Worm (Caenorhabditis elegans) whole organism, late embryonic: ENCODE measurements around the gene fbxa-114.

Source experiments
- C08G9.2 ChIP-seq: sonication (generic microtip); optimal IDR thresholded peaks from 2 replicates; lab custom pipeline; 2016; ENCODE audit warnings: mild to moderate bottlenecking, missing genetic modification characterization, moderate library complexity, missing compliant biosample characterization
- K09A11.1 ChIP-seq: sonication (generic microtip); optimal IDR thresholded peaks from 2 replicates; lab custom pipeline; 2017; ENCODE audit warnings: antibody characterized with exemption, mild to moderate bottlenecking, missing genetic modification characterization, missing compliant biosample characterization; ENCODE audit not compliant: insufficient read depth
- ahr-1 ChIP-seq: sonication (generic microtip); optimal IDR thresholded peaks from 2 replicates; lab custom pipeline; 2016; ENCODE audit warnings: missing genetic modification characterization, missing compliant biosample characterization
- ama-1 ChIP-seq: fragments of 150-350 bp; optimal IDR thresholded peaks from 2 replicates; lab custom pipeline; 2014
- ceh-14 ChIP-seq: sonication (generic microtip); optimal IDR thresholded peaks from 2 replicates; lab custom pipeline; 2016; ENCODE audit warnings: missing genotype, missing genetic modification characterization, missing compliant biosample characterization
- ceh-19 ChIP-seq: fragments of 200-800 bp; sonication (Bioruptor generic); optimal IDR thresholded peaks from 2 replicates; lab custom pipeline; 2018; ENCODE audit warnings: mild to moderate bottlenecking, missing genetic modification characterization, missing compliant biosample characterization
- ceh-2 ChIP-seq: sonication (generic microtip); optimal IDR thresholded peaks from 2 replicates; lab custom pipeline; 2016; ENCODE audit warnings: missing genotype, missing genetic modification characterization, missing compliant biosample characterization
- ceh-24 ChIP-seq: sonication (generic microtip); optimal IDR thresholded peaks from 2 replicates; lab custom pipeline; 2016; ENCODE audit warnings: mild to moderate bottlenecking, missing genetic modification characterization, missing compliant biosample characterization
- ceh-30 ChIP-seq: fragments of 150-350 bp; optimal IDR thresholded peaks from 2 replicates; lab custom pipeline; 2014; ENCODE audit warnings: missing biosample characterization, missing genetic modification characterization
- ceh-34 ChIP-seq: sonication (generic microtip); optimal IDR thresholded peaks from 2 replicates; lab custom pipeline; 2016; ENCODE audit warnings: mild to moderate bottlenecking, missing genetic modification characterization, missing compliant biosample characterization
- ceh-48 ChIP-seq: sonication (generic microtip); optimal IDR thresholded peaks from 2 replicates; lab custom pipeline; 2016; ENCODE audit warnings: missing genetic modification characterization, inconsistent platforms, missing compliant biosample characterization
- ceh-6 ChIP-seq: fragments of 200-800 bp; sonication (Bioruptor generic); optimal IDR thresholded peaks from 2 replicates; lab custom pipeline; 2018; ENCODE audit warnings: mild to moderate bottlenecking, missing genetic modification characterization, missing compliant biosample characterization
- ceh-9 ChIP-seq: sonication (generic microtip); optimal IDR thresholded peaks from 2 replicates; lab custom pipeline; 2016; ENCODE audit warnings: mild to moderate bottlenecking, missing genetic modification characterization, inconsistent platforms, missing compliant biosample characterization
- dve-1 ChIP-seq: sonication (generic microtip); optimal IDR thresholded peaks from 2 replicates; lab custom pipeline; 2017; ENCODE audit warnings: antibody characterized with exemption, mild to moderate bottlenecking, missing genetic modification characterization, missing compliant biosample characterization
- elt-2 ChIP-seq: sonication (generic microtip); optimal IDR thresholded peaks from 2 replicates; lab custom pipeline; 2016; ENCODE audit warnings: missing genetic modification reagents, missing genetic modification characterization, missing compliant biosample characterization
- elt-4 ChIP-seq: sonication (generic microtip); optimal IDR thresholded peaks from 2 replicates; lab custom pipeline; 2016; ENCODE audit warnings: missing genetic modification characterization, missing compliant biosample characterization
- gmeb-2 ChIP-seq: sonication (generic microtip); optimal IDR thresholded peaks from 2 replicates; lab custom pipeline; 2016; ENCODE audit warnings: missing genetic modification characterization, inconsistent platforms, missing compliant biosample characterization
- hlh-13 ChIP-seq: fragments of 200-800 bp; sonication (Bioruptor generic); optimal IDR thresholded peaks from 2 replicates; lab custom pipeline; 2018; ENCODE audit warnings: mild to moderate bottlenecking, missing genetic modification characterization, missing compliant biosample characterization
- hlh-15 ChIP-seq: sonication (generic microtip); optimal IDR thresholded peaks from 2 replicates; lab custom pipeline; 2016; ENCODE audit warnings: missing genetic modification characterization, missing compliant biosample characterization
- hlh-6 ChIP-seq: sonication (generic microtip); optimal IDR thresholded peaks from 2 replicates; lab custom pipeline; 2016; ENCODE audit warnings: missing genotype, missing genetic modification characterization, missing compliant biosample characterization
- hlh-8 ChIP-seq: sonication (generic microtip); optimal IDR thresholded peaks from 2 replicates; lab custom pipeline; 2016; ENCODE audit warnings: missing genotype, missing genetic modification characterization, missing compliant biosample characterization
- nhr-11 ChIP-seq: fragments of 150-350 bp; optimal IDR thresholded peaks from 2 replicates; lab custom pipeline; 2014; ENCODE audit warnings: missing biosample characterization, missing genetic modification characterization
- odd-2 ChIP-seq: sonication (generic microtip); optimal IDR thresholded peaks from 2 replicates; lab custom pipeline; 2017; ENCODE audit warnings: antibody characterized with exemption, mild to moderate bottlenecking, missing genetic modification characterization, missing compliant biosample characterization
- pag-3 ChIP-seq: sonication (generic microtip); optimal IDR thresholded peaks from 2 replicates; lab custom pipeline; 2016; ENCODE audit warnings: missing compliant biosample characterization, missing genetic modification characterization, borderline replicate concordance
- pat-9 ChIP-seq: fragments of 200-800 bp; sonication (Bioruptor generic); optimal IDR thresholded peaks from 2 replicates; lab custom pipeline; 2018; ENCODE audit warnings: mild to moderate bottlenecking, missing genetic modification characterization, moderate library complexity, missing compliant biosample characterization
- pax-1 ChIP-seq: fragments of 150-350 bp; optimal IDR thresholded peaks from 2 replicates; lab custom pipeline; 2014; ENCODE audit warnings: missing biosample characterization, missing genetic modification characterization
- pha-2 ChIP-seq: sonication (generic microtip); optimal IDR thresholded peaks from 2 replicates; lab custom pipeline; 2017; ENCODE audit warnings: mild to moderate bottlenecking, missing genetic modification characterization, missing compliant biosample characterization
- pqm-1 ChIP-seq: sonication (generic microtip); optimal IDR thresholded peaks from 2 replicates; lab custom pipeline; 2016; ENCODE audit warnings: missing genetic modification characterization, missing compliant biosample characterization
- rnt-1 ChIP-seq: sonication (generic microtip); optimal IDR thresholded peaks from 2 replicates; lab custom pipeline; 2016; ENCODE audit warnings: missing genetic modification characterization, missing compliant biosample characterization
- sox-2 ChIP-seq: fragments of 200-800 bp; sonication (Bioruptor generic); IDR thresholded peaks from 2 replicates; pipeline ENCODE4 v1.3.6; 2022; ENCODE audit warnings: missing genetic modification reagents, missing genetic modification characterization, missing compliant biosample characterization
- sox-4 ChIP-seq: sonication (generic microtip); optimal IDR thresholded peaks from 2 replicates; lab custom pipeline; 2017; ENCODE audit warnings: mild to moderate bottlenecking, missing genetic modification characterization, inconsistent platforms, missing compliant biosample characterization
- unc-42 ChIP-seq: sonication (generic microtip); optimal IDR thresholded peaks from 2 replicates; lab custom pipeline; 2016; ENCODE audit warnings: missing genotype, missing genetic modification characterization, missing compliant biosample characterization

The fbxa-114 gene

DNA sequence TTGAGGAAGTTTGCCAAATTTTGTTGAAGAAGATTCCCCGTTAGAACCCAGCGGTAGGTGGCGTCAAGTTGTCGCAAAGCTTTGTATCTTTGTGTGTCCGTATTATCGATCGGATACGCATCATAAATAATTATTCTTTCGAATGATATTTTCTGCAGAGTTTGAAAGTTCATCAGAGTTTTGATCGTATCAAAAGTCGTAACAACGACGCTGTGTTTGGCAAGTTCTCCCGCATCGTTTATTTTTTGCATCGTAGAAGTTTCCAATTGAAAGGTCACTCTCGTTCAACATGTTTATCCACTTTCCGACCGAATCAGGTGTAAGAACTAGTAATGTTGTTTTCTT, 38.3 kb upstream of the fbxa-114 start:
- no peak for TF ChIP-seq ceh-24

DNA sequence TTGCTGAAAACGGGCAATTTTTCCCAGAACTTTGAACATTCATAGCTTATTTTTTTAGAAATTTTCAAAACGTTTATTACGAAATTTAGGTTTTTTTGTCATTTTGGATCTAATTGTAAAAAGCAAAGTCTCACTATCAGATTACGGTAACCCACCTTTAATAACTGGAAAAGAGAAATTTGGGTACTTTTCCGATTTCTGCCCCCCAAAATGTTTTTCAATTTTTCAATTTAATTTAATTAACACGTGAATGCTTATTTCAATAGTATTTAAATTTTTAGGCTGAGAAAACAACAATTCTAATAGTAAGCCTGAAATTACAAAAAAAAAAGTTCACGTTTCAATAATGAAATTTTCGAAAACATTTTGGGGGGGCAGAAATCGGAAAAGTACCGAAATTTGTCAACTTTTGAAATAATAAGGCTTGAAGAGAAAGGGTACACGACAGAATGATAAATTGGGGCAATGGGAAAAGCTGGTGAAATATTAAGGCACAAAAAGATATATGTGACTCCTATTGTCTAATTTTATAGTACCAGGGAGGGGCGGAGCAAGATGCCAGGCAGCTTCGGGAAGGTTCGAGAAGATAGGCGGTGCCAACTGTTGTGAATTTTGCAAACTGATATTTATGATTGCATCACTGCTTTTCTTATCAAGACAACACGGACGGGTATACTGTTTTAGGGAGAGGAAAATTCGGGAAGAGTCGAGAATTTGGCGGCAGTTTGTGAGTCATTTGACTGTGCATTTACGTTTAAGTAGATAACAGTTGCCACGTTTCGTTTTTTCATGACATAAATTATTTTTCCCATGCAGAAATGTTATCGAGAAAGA, 37.1 kb upstream of the fbxa-114 start, which contains the start of gene F19B2.5:
Gene F19B2.5, minus strand, starts transcription at position 107 of the 834 bp plus-strand sequence.
- TF ChIP-seq hlh-13 (GFP tag; lab: Kevin White, UChicago) (no peak), pat-9 (tag; lab: Kevin White, UChicago) (no peak), elt-2 (peak; percentile 69), pqm-1 (tag; lab: Kevin White, UChicago) (no peak), K09A11.1 (tag; lab: Kevin White, UChicago) (no peak)

DNA sequence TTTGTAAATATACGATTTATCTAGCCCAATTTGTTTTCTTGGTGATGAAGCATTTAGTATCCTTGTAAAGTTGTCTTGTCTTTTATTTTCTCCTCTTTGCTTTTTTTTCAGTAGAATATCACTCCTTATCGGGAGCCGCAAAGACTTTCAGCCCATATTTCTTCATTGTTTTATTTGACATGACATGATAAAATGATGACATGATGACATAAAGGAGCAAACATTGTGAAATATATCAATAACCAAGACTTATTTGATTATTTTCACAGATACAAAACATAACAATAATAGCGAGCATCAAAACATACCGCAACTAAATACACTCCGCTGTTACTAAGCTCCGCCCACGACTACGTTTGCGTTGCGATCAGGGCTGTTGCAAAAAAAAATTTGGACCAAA, 35.6 kb upstream of the fbxa-114 start:
- no peak for TF ChIP-seq hlh-6 (tag; lab: Kevin White, UChicago)
- no peak for TF ChIP-seq gmeb-2 (tag; lab: Kevin White, UChicago)
- TF ChIP-seq pag-3 (tag; lab: Kevin White, UChicago) = no peak
- no peak for TF ChIP-seq ahr-1 (tag; lab: Kevin White, UChicago)
- TF ChIP-seq pqm-1 (tag; lab: Kevin White, UChicago) = no peak
- TF ChIP-seq pha-2 (tag; lab: Kevin White, UChicago) = no peak
- no peak for TF ChIP-seq hlh-8 (tag; lab: Kevin White, UChicago)
- no peak for TF ChIP-seq pax-1
- TF ChIP-seq dve-1 (tag; lab: Kevin White, UChicago) = no peak
- TF ChIP-seq ceh-30 (tag; lab: Kevin White, UChicago) = no peak
- no peak for TF ChIP-seq ceh-19
- no peak for TF ChIP-seq ceh-34
- no peak for TF ChIP-seq K09A11.1 (tag; lab: Kevin White, UChicago)
- TF ChIP-seq ceh-6 = no peak
- TF ChIP-seq unc-42 (tag; lab: Kevin White, UChicago) = no peak
- TF ChIP-seq, all 69 proteins: peak for 0

DNA sequence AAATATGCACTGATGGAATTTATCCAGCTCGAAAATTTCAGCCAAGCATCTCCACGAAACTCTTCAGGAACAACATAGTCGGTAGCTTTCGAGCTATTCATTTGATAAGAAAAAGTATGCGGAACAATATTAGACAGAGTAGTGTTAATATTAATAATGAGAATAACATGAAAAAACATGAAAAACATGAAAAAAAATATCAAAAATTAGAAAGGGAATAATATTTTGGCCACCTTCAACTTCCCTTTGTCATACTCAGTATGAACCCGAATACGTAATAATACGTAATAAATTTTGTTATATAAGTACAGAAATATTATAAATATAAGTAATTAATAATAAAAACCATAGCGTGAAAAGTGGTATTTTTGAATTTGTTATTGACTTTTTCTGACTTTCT, 29.5 kb upstream of the fbxa-114 start, which contains the start of gene srw-39:
Gene srw-39, minus strand, starts transcription at position 101 of the 400 bp plus-strand sequence.
- TF ChIP-seq ceh-48 (tag; lab: Kevin White, UChicago) (no peak), C08G9.2 (tag; lab: Kevin White, UChicago) (no peak), ceh-34 (no peak), hlh-15 (no peak), rnt-1 (tag; lab: Kevin White, UChicago) (no peak), odd-2 (no peak), ceh-24 (no peak), elt-2 (no peak), dve-1 (tag; lab: Kevin White, UChicago) (no peak), sox-4 (no peak), sox-2 (GFP tag; lab: Robert Waterston, UW) (no peak), ceh-14 (tag; lab: Kevin White, UChicago) (no peak), ceh-2 (tag; lab: Kevin White, UChicago) (no peak)

DNA sequence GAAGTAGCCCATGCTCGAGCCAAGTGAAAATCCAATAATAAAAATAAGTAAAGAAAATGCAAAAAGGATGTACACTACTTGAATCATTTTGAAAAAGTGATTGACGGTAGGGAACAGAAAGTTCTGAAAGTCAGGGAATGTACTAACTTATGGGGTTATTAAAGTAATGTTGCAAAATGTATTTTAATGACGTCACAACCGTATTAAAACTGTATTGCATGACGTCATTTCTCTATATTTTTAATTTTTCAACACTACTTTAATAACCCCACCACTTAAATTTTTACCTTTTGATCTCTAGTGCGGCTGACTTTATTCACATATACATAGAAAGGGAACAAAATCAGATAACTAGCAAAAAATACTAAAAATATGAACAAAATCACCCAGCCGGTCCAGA, 19.1 kb upstream of the fbxa-114 start:
- TF ChIP-seq ama-1 (lab: Kevin White, UChicago) = no peak

DNA sequence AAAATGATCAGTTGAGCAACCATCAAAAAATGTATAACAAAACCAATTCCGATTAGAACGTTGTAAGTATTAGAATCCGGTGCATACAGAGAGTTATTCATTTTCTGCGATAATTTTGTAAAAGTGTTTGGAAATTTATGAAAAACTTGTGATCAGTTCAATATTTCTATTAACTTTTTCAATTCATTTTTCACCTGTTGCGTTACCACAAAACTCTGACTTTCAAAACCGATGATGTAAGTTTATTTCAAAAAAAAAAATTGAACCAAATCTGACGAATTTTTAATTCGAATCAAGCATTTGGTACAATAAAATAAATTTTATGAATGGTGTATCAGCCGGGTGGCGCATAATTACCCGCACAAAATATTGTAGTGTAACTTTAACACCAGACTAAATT, 14.8 kb upstream of the fbxa-114 start, which contains the start of gene srz-16:
Gene srz-16, minus strand, starts transcription at position 101 of the 400 bp plus-strand sequence.
- TF ChIP-seq ceh-9 (tag; lab: Kevin White, UChicago) (no peak), elt-4 (no peak), nhr-11 (tag; lab: Kevin White, UChicago) (no peak)
